Fruit fly (Drosophila melanogaster) whole organism, embryonic: ENCODE results near the gene CG13894.

Experiments
- Bdp1 ChIP-seq: fragments of 200-800 bp; sonication (Bioruptor generic); optimal IDR thresholded peaks from 3 replicates; lab custom pipeline; 2016; ENCODE audit warnings: missing biosample characterization, missing genetic modification characterization
- BtbVII ChIP-seq: fragments of 200-800 bp; sonication (Bioruptor generic); optimal IDR thresholded peaks from 3 replicates; lab custom pipeline; 2017; ENCODE audit warnings: missing biosample characterization, mild to moderate bottlenecking, missing genetic modification characterization
- CG10267 ChIP-seq: fragments of 200-800 bp; sonication (Bioruptor generic); optimal IDR thresholded peaks from 2 replicates; lab custom pipeline; 2018; ENCODE audit warnings: missing biosample characterization, mild to moderate bottlenecking, missing genetic modification characterization, moderate library complexity
- CG10565 ChIP-seq: fragments of 200-800 bp; sonication (Bioruptor generic); optimal IDR thresholded peaks from 3 replicates; lab custom pipeline; 2016; ENCODE audit warnings: missing biosample characterization, mild to moderate bottlenecking, missing genetic modification characterization
- CG11456 ChIP-seq: fragments of 200-800 bp; sonication (Bioruptor generic); IDR thresholded peaks from 3 replicates; pipeline ENCODE4 v1.3.6; 2022; ENCODE audit warnings: missing biosample characterization, missing genetic modification characterization
- CG12391 ChIP-seq: fragments of 200-800 bp; sonication (Bioruptor generic); optimal IDR thresholded peaks from 3 replicates; lab custom pipeline; 2018; ENCODE audit warnings: missing biosample characterization, mild to moderate bottlenecking, missing genetic modification characterization, moderate library complexity
- CG15479 ChIP-seq: fragments of 200-800 bp; sonication (Bioruptor generic); optimal IDR thresholded peaks from 3 replicates; lab custom pipeline; 2019; ENCODE audit warnings: missing biosample characterization, mild to moderate bottlenecking, missing genetic modification characterization, moderate library complexity
- CG15514 ChIP-seq: fragments of 200-800 bp; sonication (Bioruptor generic); optimal IDR thresholded peaks from 3 replicates; lab custom pipeline; 2017; ENCODE audit warnings: missing biosample characterization, missing genetic modification characterization, mild to moderate bottlenecking, moderate library complexity, missing genetic modification reagents
- CG1647 ChIP-seq: fragments of 200-800 bp; sonication (Bioruptor generic); optimal IDR thresholded peaks from 3 replicates; lab custom pipeline; 2016; ENCODE audit warnings: missing biosample characterization, missing genetic modification characterization
- CG17328 ChIP-seq: fragments of 200-800 bp; sonication (Bioruptor generic); IDR thresholded peaks from 2 replicates; pipeline ENCODE4 v1.3.6; 2022; ENCODE audit warnings: missing biosample characterization, missing genetic modification characterization
- CG2678 ChIP-seq: fragments of 200-800 bp; sonication (Bioruptor generic); optimal IDR thresholded peaks from 3 replicates; lab custom pipeline; 2019; ENCODE audit warnings: missing biosample characterization, mild to moderate bottlenecking, missing genetic modification characterization, moderate library complexity
- CG31365 ChIP-seq: fragments of 200-800 bp; sonication (Bioruptor generic); optimal IDR thresholded peaks from 2 replicates; lab custom pipeline; 2018; ENCODE audit warnings: missing biosample characterization, mild to moderate bottlenecking, missing genetic modification characterization
- CG33213 ChIP-seq: fragments of 200-800 bp; sonication (Bioruptor generic); optimal IDR thresholded peaks from 3 replicates; lab custom pipeline; 2016; ENCODE audit warnings: missing biosample characterization, missing genetic modification characterization
- CG34422 ChIP-seq: fragments of 200-800 bp; sonication (Bioruptor generic); IDR thresholded peaks from 3 replicates; pipeline ENCODE4 v1.3.6; 2022; ENCODE audit warnings: missing biosample characterization, missing genetic modification characterization
- CG6654 ChIP-seq: fragments of 200-800 bp; sonication (Bioruptor generic); optimal IDR thresholded peaks from 2 replicates; lab custom pipeline; 2017; ENCODE audit warnings: missing biosample characterization, mild to moderate bottlenecking, missing genetic modification characterization
- CG6854 ChIP-seq: fragments of 200-800 bp; sonication (Bioruptor generic); optimal IDR thresholded peaks from 3 replicates; lab custom pipeline; 2017; ENCODE audit warnings: missing biosample characterization, mild to moderate bottlenecking, missing genetic modification characterization
- CG9609 ChIP-seq: fragments of 200-800 bp; sonication (Bioruptor generic); optimal IDR thresholded peaks from 3 replicates; lab custom pipeline; 2016; ENCODE audit warnings: missing biosample characterization, missing genetic modification characterization
- CG9727 ChIP-seq: fragments of 200-800 bp; sonication (Bioruptor generic); optimal IDR thresholded peaks from 3 replicates; lab custom pipeline; 2017; ENCODE audit warnings: missing biosample characterization, mild to moderate bottlenecking, missing genetic modification characterization
- Chrac-16 ChIP-seq: fragments of 200-800 bp; sonication (Bioruptor generic); optimal IDR thresholded peaks from 3 replicates; lab custom pipeline; 2016; ENCODE audit warnings: missing biosample characterization, missing genetic modification characterization
- D ChIP-seq, 2 experiments: fragments of 200-800 bp in 1 of 2; fragments of >200 bp in 1 of 2; sonication (Bioruptor generic) in 1 of 2; optimal IDR thresholded peaks; 2 replicates in 1 of 2; 3 replicates in 1 of 2; lab custom pipeline; 2017; ENCODE audit warnings: mild to moderate bottlenecking in 1 of 2, missing biosample characterization in 1 of 2, missing genetic modification characterization in 1 of 2, missing genetic modification reagents in 1 of 2
- D19B ChIP-seq: fragments of 200-800 bp; sonication (Bioruptor generic); optimal IDR thresholded peaks from 2 replicates; lab custom pipeline; 2017; ENCODE audit warnings: missing biosample characterization, mild to moderate bottlenecking, missing genetic modification characterization
- Dll ChIP-seq: fragments of 200-800 bp; sonication (Bioruptor generic); IDR thresholded peaks from 4 replicates; pipeline ENCODE4 v1.3.6; 2022; ENCODE audit warnings: missing biosample characterization, missing genetic modification characterization; ENCODE audit not compliant: partially characterized antibody
- HmgZ ChIP-seq: fragments of 200-800 bp; sonication (Bioruptor generic); optimal IDR thresholded peaks from 2 replicates; lab custom pipeline; 2018; ENCODE audit warnings: missing biosample characterization, mild to moderate bottlenecking, missing genetic modification characterization
- Mrtf ChIP-seq: fragments of 200-800 bp; sonication (Bioruptor generic); IDR thresholded peaks from 3 replicates; pipeline ENCODE4 v1.3.6; 2022; ENCODE audit warnings: missing biosample characterization, missing genetic modification characterization
- Neu2 ChIP-seq: fragments of 200-800 bp; sonication (Bioruptor generic); optimal IDR thresholded peaks from 3 replicates; lab custom pipeline; 2016; ENCODE audit warnings: missing biosample characterization, missing genetic modification characterization, borderline replicate concordance
- TFAM ChIP-seq: fragments of 200-800 bp; sonication (Bioruptor generic); optimal IDR thresholded peaks from 2 replicates; lab custom pipeline; 2017; ENCODE audit warnings: missing biosample characterization, missing genetic modification characterization, inconsistent platforms
- aop ChIP-seq: fragments of 200-800 bp; sonication (Bioruptor generic); IDR thresholded peaks from 2 replicates; pipeline ENCODE4 v1.3.6; 2022; ENCODE audit warnings: missing biosample characterization, missing genetic modification characterization
- ap ChIP-seq: fragments of 200-800 bp; sonication (Bioruptor generic); IDR thresholded peaks from 2 replicates; pipeline ENCODE4 v1.3.6; 2022; ENCODE audit warnings: missing biosample characterization, missing genetic modification characterization
- chm ChIP-seq: fragments of 200-800 bp; sonication (Bioruptor generic); IDR thresholded peaks from 2 replicates; pipeline ENCODE4 v1.3.6; 2022; ENCODE audit warnings: missing biosample characterization, missing genetic modification characterization
- dmrt11E ChIP-seq: fragments of 200-800 bp; sonication (Bioruptor generic); optimal IDR thresholded peaks from 3 replicates; lab custom pipeline; 2018; ENCODE audit warnings: missing biosample characterization, mild to moderate bottlenecking, missing genetic modification characterization, moderate library complexity
- dpn ChIP-seq, 2 experiments: fragments of 200-800 bp; sonication (Bioruptor generic); optimal IDR thresholded peaks; 3 replicates each; lab custom pipeline; 2016; ENCODE audit warnings: missing biosample characterization in 2 of 2, missing genetic modification characterization in 2 of 2
- ewg ChIP-seq: fragments of 200-800 bp; sonication (Bioruptor generic); optimal IDR thresholded peaks from 3 replicates; lab custom pipeline; 2017; ENCODE audit warnings: mild to moderate bottlenecking, missing biosample characterization, missing genetic modification reagents, missing genetic modification characterization
- fd3F ChIP-seq: fragments of 200-800 bp; sonication (Bioruptor generic); optimal IDR thresholded peaks from 2 replicates; lab custom pipeline; 2018; ENCODE audit warnings: missing biosample characterization, mild to moderate bottlenecking, missing genetic modification characterization, moderate library complexity
- gem ChIP-seq: fragments of 200-800 bp; sonication (Bioruptor generic); optimal IDR thresholded peaks from 2 replicates; lab custom pipeline; 2019; ENCODE audit warnings: missing biosample characterization, mild to moderate bottlenecking, missing genetic modification characterization, moderate library complexity
- gfzf ChIP-seq: fragments of 200-800 bp; sonication (Bioruptor generic); optimal IDR thresholded peaks from 2 replicates; lab custom pipeline; 2016; ENCODE audit warnings: missing biosample characterization, mild to moderate bottlenecking, missing genetic modification characterization, moderate library complexity
- ind ChIP-seq: fragments of 200-800 bp; sonication (Bioruptor generic); optimal IDR thresholded peaks from 3 replicates; lab custom pipeline; 2016; ENCODE audit warnings: missing biosample characterization, missing genetic modification characterization
- luna ChIP-seq: fragments of 200-800 bp; sonication (Bioruptor generic); optimal IDR thresholded peaks from 2 replicates; lab custom pipeline; 2016; ENCODE audit warnings: missing biosample characterization, missing genetic modification characterization
- pfk ChIP-seq: fragments of 200-800 bp; sonication (Bioruptor generic); optimal IDR thresholded peaks from 2 replicates; lab custom pipeline; 2018; ENCODE audit warnings: missing biosample characterization, mild to moderate bottlenecking, missing genetic modification characterization, moderate library complexity
- sisA ChIP-seq: fragments of 200-800 bp; sonication (Bioruptor generic); IDR thresholded peaks from 2 replicates; pipeline ENCODE4 v1.3.6; 2022; ENCODE audit warnings: missing biosample characterization, missing genetic modification characterization
- sqz ChIP-seq: fragments of 200-800 bp; sonication (Bioruptor generic); optimal IDR thresholded peaks from 3 replicates; lab custom pipeline; 2018; ENCODE audit warnings: missing biosample characterization, mild to moderate bottlenecking, missing genetic modification characterization
- ssp ChIP-seq: fragments of 200-800 bp; sonication (Bioruptor generic); IDR thresholded peaks from 2 replicates; pipeline ENCODE4 v1.3.6; 2022; ENCODE audit warnings: missing biosample characterization, missing genetic modification characterization
- stwl ChIP-seq: fragments of 200-800 bp; sonication (Bioruptor generic); optimal IDR thresholded peaks from 3 replicates; lab custom pipeline; 2018; ENCODE audit warnings: missing biosample characterization, mild to moderate bottlenecking, missing genetic modification characterization, moderate library complexity
- tgo ChIP-seq: fragments of 200-800 bp; sonication (Bioruptor generic); IDR thresholded peaks from 3 replicates; pipeline ENCODE4 v1.3.6; 2022; ENCODE audit warnings: missing biosample characterization, missing genetic modification characterization
- tll ChIP-seq, 2 experiments: fragments of 200-800 bp in 1 of 2; fragments of >200 bp in 1 of 2; sonication (Bioruptor generic) in 1 of 2; optimal IDR thresholded peaks; 2 replicates each; lab custom pipeline; 2017 to 2019; ENCODE audit warnings: missing biosample characterization in 2 of 2, missing genetic modification characterization in 2 of 2, mild to moderate bottlenecking in 1 of 2, moderate library complexity in 1 of 2
- toy ChIP-seq: fragments of 200-800 bp; sonication (Bioruptor generic); IDR thresholded peaks from 2 replicates; pipeline ENCODE4 v1.3.6; 2022; ENCODE audit warnings: missing biosample characterization, missing genetic modification characterization
- unpg ChIP-seq: fragments of 200-800 bp; sonication (Bioruptor generic); optimal IDR thresholded peaks from 3 replicates; lab custom pipeline; 2018; ENCODE audit warnings: missing biosample characterization, mild to moderate bottlenecking, missing genetic modification characterization, moderate library complexity
- zen ChIP-seq: fragments of 200-800 bp; sonication (Bioruptor generic); optimal IDR thresholded peaks from 3 replicates; lab custom pipeline; 2018; ENCODE audit warnings: missing biosample characterization, mild to moderate bottlenecking, missing genetic modification characterization, moderate library complexity

Gene CG13894

DNA sequence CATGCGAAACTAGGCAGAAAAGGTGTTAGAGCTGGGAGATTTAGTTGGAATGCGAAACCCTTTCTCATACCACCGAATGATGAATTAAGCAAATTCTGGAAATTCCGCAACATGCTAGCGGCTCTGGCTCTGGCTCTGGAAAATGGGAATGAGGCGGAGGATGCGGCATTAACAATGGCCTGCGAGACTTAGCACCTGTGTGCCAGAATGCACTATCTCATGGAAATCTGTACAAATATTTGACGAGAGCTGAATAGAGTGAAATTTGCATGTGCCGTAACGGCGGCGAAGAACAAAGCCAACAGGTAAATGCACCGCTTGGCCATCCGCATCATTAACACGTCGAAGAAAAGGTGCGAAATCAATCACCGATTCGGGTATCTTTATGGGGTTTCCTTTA is 36.4 kb upstream of the CG13894 start (continued):
- no peak for TF ChIP-seq CG15514 (GFP tag; lab: Kevin White, UChicago)
- TF ChIP-seq CG6854 (GFP tag; lab: Kevin White, UChicago), result no peak
- no peak for TF ChIP-seq toy (GFP tag; lab: Robert Waterston, UW)
- no peak for TF ChIP-seq ssp (GFP tag; lab: Robert Waterston, UW)
- TF ChIP-seq pfk, result no peak
- peak in 1 of 2 experiments; percentile 97 for TF ChIP-seq tll (GFP tag; optimal IDR thresholded peaks at IDR 0.05; lab: Kevin White, UChicago)
- TF ChIP-seq tgo (GFP tag; lab: Robert Waterston, UW), result no peak
- no peak for TF ChIP-seq Dll
- TF ChIP-seq CG11456 (GFP tag; lab: Robert Waterston, UW), result no peak
- no peak for TF ChIP-seq fd3F (GFP tag; lab: Kevin White, UChicago)
- no peak for TF ChIP-seq Mrtf (GFP tag; lab: Robert Waterston, UW)
- no peak for TF ChIP-seq stwl (tag; lab: Kevin White, UChicago)
- TF ChIP-seq CG34422 (GFP tag; lab: Robert Waterston, UW), result no peak
- TF ChIP-seq zen (tag; lab: Kevin White, UChicago), result peak; percentile 83
- no peak for TF ChIP-seq CG6654 (GFP tag; lab: Kevin White, UChicago)
- TF ChIP-seq Bdp1 (GFP tag; lab: Kevin White, UChicago), result no peak
- TF ChIP-seq D (optimal IDR thresholded peaks at IDR 0.05; lab: Kevin White, UChicago), result no peak
- TF ChIP-seq D (GFP tag; optimal IDR thresholded peaks at IDR 0.05; lab: Kevin White, UChicago), result no peak
- no peak for TF ChIP-seq CG1647 (GFP tag; lab: Kevin White, UChicago)
- TF ChIP-seq ap, result no peak
- TF ChIP-seq CG15479 (GFP tag; lab: Kevin White, UChicago), result peak; percentile 58
- TF ChIP-seq sqz (GFP tag; lab: Kevin White, UChicago), result no peak
- TF ChIP-seq, all 482 proteins: peak for 6

- TF ChIP-seq luna (GFP tag; lab: Kevin White, UChicago) (no peak), unpg (peak; percentile 49), CG31365 (no peak), sisA (no peak), TFAM (GFP tag; lab: Kevin White, UChicago) (no peak), ind (GFP tag; lab: Kevin White, UChicago) (peak; percentile 15), gfzf (GFP tag; lab: Kevin White, UChicago) (no peak), CG9609 (GFP tag; lab: Kevin White, UChicago) (no peak), HmgZ (tag; lab: Kevin White, UChicago) (no peak), CG9727 (GFP tag; lab: Kevin White, UChicago) (peak; percentile 55), dpn (GFP tag; optimal IDR thresholded peaks at IDR 0.05; lab: Kevin White, UChicago) (peak; percentile 23 to 37), BtbVII (GFP tag; lab: Kevin White, UChicago) (peak; percentile 1), aop (GFP tag; lab: Robert Waterston, UW) (no peak), CG33213 (GFP tag; lab: Kevin White, UChicago) (no peak), Chrac-16 (no peak), dmrt11E (peak; percentile 21), CG10565 (no peak), ewg (GFP tag; lab: Kevin White, UChicago) (no peak), CG17328 (GFP tag; lab: Robert Waterston, UW) (no peak), gem (tag; lab: Kevin White, UChicago) (peak; percentile 65), CG2678 (tag; lab: Kevin White, UChicago) (peak; percentile 56), Neu2 (GFP tag; lab: Kevin White, UChicago) (no peak), chm (GFP tag; lab: Robert Waterston, UW) (0 out of 2 replicates have a peak, but pooled peaks have one; percentile 22), CG12391 (tag; lab: Kevin White, UChicago) (no peak), CG10267 (peak; percentile 20), D19B (GFP tag; lab: Kevin White, UChicago) (no peak)
Measured at dm6 chr3L:733845-734697, 35.1 kb upstream of the CG13894 start.
